Worm (Caenorhabditis elegans) whole organism, L1 larva: ENCODE data around the gene nxf-2.

Experiments
- efl-3 ChIP-seq: fragments of 200-800 bp; sonication (Bioruptor generic); optimal IDR thresholded peaks from 2 replicates; lab custom pipeline; 2018; ENCODE audit warnings: mild to moderate bottlenecking, missing genetic modification characterization, missing compliant biosample characterization
- elt-2 ChIP-seq: sonication (generic microtip); optimal IDR thresholded peaks from 2 replicates; lab custom pipeline; 2016; ENCODE audit warnings: missing genetic modification characterization, mild to moderate bottlenecking, inconsistent platforms, missing compliant biosample characterization, missing genetic modification reagents
- lsy-2 ChIP-seq, 2 experiments: fragments of 150-350 bp; optimal IDR thresholded peaks; 2 replicates each; lab custom pipeline; 2014; ENCODE audit warnings: missing biosample characterization in 2 of 2, missing genetic modification characterization in 2 of 2
- nhr-11 ChIP-seq: fragments of 150-350 bp; optimal IDR thresholded peaks from 2 replicates; lab custom pipeline; 2014; ENCODE audit warnings: missing biosample characterization, missing genetic modification characterization
- nhr-47 ChIP-seq: sonication (generic microtip); optimal IDR thresholded peaks from 2 replicates; lab custom pipeline; 2016; ENCODE audit warnings: mild to moderate bottlenecking, missing genetic modification characterization, moderate library complexity, missing compliant biosample characterization
- pax-3 ChIP-seq: fragments of 200-800 bp; sonication (Bioruptor generic); optimal IDR thresholded peaks from 2 replicates; lab custom pipeline; 2018; ENCODE audit warnings: mild to moderate bottlenecking, missing genetic modification characterization, moderate library complexity, missing compliant biosample characterization
- rnt-1 ChIP-seq: sonication (generic microtip); optimal IDR thresholded peaks from 2 replicates; lab custom pipeline; 2016; ENCODE audit warnings: mild to moderate bottlenecking, missing genetic modification characterization, moderate library complexity, missing compliant biosample characterization
- snpc-4 ChIP-seq: fragments of 150-350 bp; optimal IDR thresholded peaks from 2 replicates; lab custom pipeline; 2014; ENCODE audit warnings: missing biosample characterization, missing genetic modification characterization
- snu-23 ChIP-seq: sonication (generic microtip); optimal IDR thresholded peaks from 2 replicates; lab custom pipeline; 2016; ENCODE audit warnings: missing genetic modification characterization, missing compliant biosample characterization
- tbx-2 ChIP-seq: sonication (generic microtip); optimal IDR thresholded peaks from 2 replicates; lab custom pipeline; 2016; ENCODE audit warnings: missing genetic modification characterization, missing compliant biosample characterization
- unc-86 ChIP-seq: sonication (generic microtip); optimal IDR thresholded peaks from 2 replicates; lab custom pipeline; 2016; ENCODE audit warnings: missing genetic modification characterization, missing compliant biosample characterization
- unc-98 ChIP-seq: fragments of 200-800 bp; sonication (Bioruptor generic); IDR thresholded peaks from 2 replicates; pipeline ENCODE4 v1.3.6; 2022; ENCODE audit warnings: missing genetic modification characterization, missing compliant biosample characterization

ce11 chrV:14409905-14410304 is 7.7 kb downstream of the nxf-2 start:
- TF ChIP-seq snpc-4 (tag; lab: Kevin White, UChicago) = no peak
- no peak for TF ChIP-seq nhr-47 (tag; lab: Kevin White, UChicago)
- TF ChIP-seq elt-2 (tag; lab: Kevin White, UChicago) = no peak
- no peak for TF ChIP-seq snu-23 (GFP tag; lab: Kevin White, UChicago)
- TF ChIP-seq unc-98 (GFP tag; lab: Robert Waterston, UW) = no peak
- no peak for TF ChIP-seq pax-3
- no peak for TF ChIP-seq tbx-2 (tag; lab: Kevin White, UChicago)
- TF ChIP-seq efl-3 (GFP tag; lab: Kevin White, UChicago) = no peak
- no peak for TF ChIP-seq lsy-2 (tag; optimal IDR thresholded peaks at IDR 0.05; lab: Kevin White, UChicago)
- no peak for TF ChIP-seq nhr-11 (tag; lab: Kevin White, UChicago)
- no peak for TF ChIP-seq unc-86 (tag; lab: Kevin White, UChicago)
- no peak for TF ChIP-seq rnt-1 (tag; lab: Kevin White, UChicago)
